Worm (Caenorhabditis elegans): ENCODE data around the gene col-105.

DNA sequence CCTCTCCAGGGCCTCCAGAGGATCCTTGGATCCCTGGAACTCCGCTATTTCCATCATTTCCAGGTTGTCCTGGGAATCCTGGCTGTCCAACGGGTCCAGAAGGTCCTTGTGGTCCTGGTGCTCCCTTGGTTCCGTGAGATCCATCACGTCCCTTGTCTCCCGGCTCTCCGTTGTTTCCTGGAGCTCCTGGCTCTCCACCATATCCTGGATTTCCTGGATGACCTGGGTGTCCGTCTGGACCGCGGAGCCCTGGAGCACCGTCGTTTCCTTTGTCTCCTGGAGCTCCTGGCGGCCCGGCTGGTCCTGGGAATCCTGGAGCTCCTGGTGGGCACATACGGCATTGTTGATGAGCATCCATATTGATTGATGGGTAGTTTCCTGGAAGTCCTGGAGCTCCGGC lies 5.2 kb downstream of the col-105 start:
- no peak for TF ChIP-seq ref-1 (GFP tag; conservative IDR thresholded peaks at IDR 0.05)
- TF ChIP-seq cog-1 (tag; optimal IDR thresholded peaks at IDR 0.05), result no peak
- no peak for TF ChIP-seq flt-1 (GFP tag; IDR thresholded peaks at IDR 0.05)
- no peak for TF ChIP-seq ztf-23 (GFP tag; IDR thresholded peaks at IDR 0.05)
